Fruit fly (Drosophila melanogaster) whole organism, prepupa: Measurements from ENCODE around the gene CG13994.

Experiments
- CG10669 ChIP-seq: fragments of 200-800 bp; sonication (Bioruptor generic); optimal IDR thresholded peaks from 3 replicates; lab custom pipeline; 2018; ENCODE audit warnings: missing biosample characterization, mild to moderate bottlenecking, missing genetic modification characterization, moderate library complexity
- CG11294 ChIP-seq: fragments of 200-800 bp; sonication (Bioruptor generic); IDR thresholded peaks from 2 replicates; pipeline ENCODE4 v1.3.6; 2022; ENCODE audit warnings: missing biosample characterization, missing genetic modification characterization
- CG11902 ChIP-seq: fragments of 200-800 bp; sonication (Bioruptor generic); optimal IDR thresholded peaks from 3 replicates; lab custom pipeline; 2016; ENCODE audit warnings: missing biosample characterization, missing genetic modification characterization
- CG15336 ChIP-seq: fragments of 200-800 bp; sonication (Bioruptor generic); IDR thresholded peaks from 2 replicates; pipeline ENCODE4 v1.3.6; 2022; ENCODE audit warnings: missing biosample characterization, missing genetic modification characterization
- CG1621 ChIP-seq: fragments of 200-800 bp; sonication (Bioruptor generic); optimal IDR thresholded peaks from 3 replicates; lab custom pipeline; 2018; ENCODE audit warnings: missing biosample characterization, mild to moderate bottlenecking, missing genetic modification characterization
- CG3032 ChIP-seq: fragments of 200-800 bp; optimal IDR thresholded peaks from 2 replicates; lab custom pipeline; 2019; ENCODE audit warnings: missing biosample characterization, mild to moderate bottlenecking, missing genetic modification characterization, moderate library complexity
- CG31627 ChIP-seq: fragments of 200-800 bp; sonication (Bioruptor generic); optimal IDR thresholded peaks from 3 replicates; lab custom pipeline; 2016; ENCODE audit warnings: missing biosample characterization, missing genetic modification characterization
- CG32006 ChIP-seq: fragments of 200-800 bp; sonication (Bioruptor generic); optimal IDR thresholded peaks from 3 replicates; lab custom pipeline; 2017; ENCODE audit warnings: missing biosample characterization, mild to moderate bottlenecking, missing genetic modification characterization
- CG34406 ChIP-seq: fragments of 200-800 bp; sonication (Bioruptor generic); optimal IDR thresholded peaks from 3 replicates; lab custom pipeline; 2016; ENCODE audit warnings: missing biosample characterization, missing genetic modification characterization
- CG3919 ChIP-seq: fragments of 200-800 bp; sonication (Bioruptor generic); optimal IDR thresholded peaks from 3 replicates; lab custom pipeline; 2016; ENCODE audit warnings: missing biosample characterization, missing genetic modification characterization
- CG4318 ChIP-seq: fragments of 200-800 bp; sonication (Bioruptor generic); optimal IDR thresholded peaks from 3 replicates; lab custom pipeline; 2017; ENCODE audit warnings: missing biosample characterization, mild to moderate bottlenecking, missing genetic modification characterization
- CG6163 ChIP-seq: fragments of 200-800 bp; sonication (Bioruptor generic); IDR thresholded peaks from 3 replicates; pipeline ENCODE4 v1.3.6; 2022; ENCODE audit warnings: missing biosample characterization, missing genetic modification characterization
- CG6854 ChIP-seq: fragments of 200-800 bp; sonication (Bioruptor generic); optimal IDR thresholded peaks from 2 replicates; lab custom pipeline; 2017; ENCODE audit warnings: missing biosample characterization, mild to moderate bottlenecking, missing genetic modification characterization
- CG7368 ChIP-seq: fragments of 200-800 bp; sonication (Bioruptor generic); optimal IDR thresholded peaks from 3 replicates; lab custom pipeline; 2016; ENCODE audit warnings: missing biosample characterization, missing genetic modification characterization
- CG8119 ChIP-seq: fragments of 200-800 bp; sonication (Bioruptor generic); IDR thresholded peaks from 3 replicates; pipeline ENCODE4 v1.3.6; 2022; ENCODE audit warnings: missing biosample characterization, missing genetic modification characterization
- CG8632 ChIP-seq: fragments of 200-800 bp; sonication (Bioruptor generic); optimal IDR thresholded peaks from 3 replicates; lab custom pipeline; 2016; ENCODE audit warnings: missing biosample characterization, missing genetic modification characterization
- Eip78C ChIP-seq: fragments of 200-800 bp; sonication (Bioruptor generic); peaks from one replicate; lab custom pipeline; 2016; ENCODE audit warnings: missing biosample characterization, missing genetic modification characterization
- Eip93F ChIP-seq: fragments of 200-800 bp; sonication (Bioruptor generic); optimal IDR thresholded peaks from 2 replicates; lab custom pipeline; 2016; ENCODE audit warnings: missing biosample characterization, mild to moderate bottlenecking, missing genetic modification characterization
- Ets21C ChIP-seq: fragments of 200-800 bp; sonication (Bioruptor generic); optimal IDR thresholded peaks from 3 replicates; lab custom pipeline; 2016; ENCODE audit warnings: missing biosample characterization, missing genetic modification characterization
- Ets96B ChIP-seq: fragments of 200-800 bp; optimal IDR thresholded peaks from 2 replicates; lab custom pipeline; 2019; ENCODE audit warnings: missing biosample characterization, mild to moderate bottlenecking, missing genetic modification characterization, moderate library complexity
- Hr38 ChIP-seq: sonication (Bioruptor generic); optimal IDR thresholded peaks from 2 replicates; lab custom pipeline; 2016; ENCODE audit warnings: missing biosample characterization, missing genetic modification characterization
- Hr4 ChIP-seq: fragments of 200-800 bp; sonication (Bioruptor generic); optimal IDR thresholded peaks from 3 replicates; lab custom pipeline; 2016; ENCODE audit warnings: missing biosample characterization, missing genetic modification characterization
- Lpt ChIP-seq: fragments of 200-800 bp; sonication (Bioruptor generic); optimal IDR thresholded peaks from 3 replicates; lab custom pipeline; 2016; ENCODE audit warnings: missing biosample characterization, missing genetic modification characterization
- Met ChIP-seq: fragments of 200-800 bp; sonication (Bioruptor generic); optimal IDR thresholded peaks from 3 replicates; lab custom pipeline; 2016; ENCODE audit warnings: missing biosample characterization, missing genetic modification characterization
- OdsH ChIP-seq: fragments of 200-800 bp; sonication (Bioruptor generic); optimal IDR thresholded peaks from 3 replicates; lab custom pipeline; 2016; ENCODE audit warnings: missing biosample characterization, missing genetic modification characterization
- achi ChIP-seq: fragments of 200-800 bp; sonication (Bioruptor generic); optimal IDR thresholded peaks from 3 replicates; lab custom pipeline; 2016; ENCODE audit warnings: missing biosample characterization, missing genetic modification characterization
- cyc ChIP-seq: fragments of 200-800 bp; sonication (Bioruptor generic); optimal IDR thresholded peaks from 3 replicates; lab custom pipeline; 2016; ENCODE audit warnings: missing biosample characterization, missing genetic modification characterization
- dac ChIP-seq: fragments of 200-800 bp; sonication (Bioruptor generic); optimal IDR thresholded peaks from 2 replicates; lab custom pipeline; 2017; ENCODE audit warnings: missing biosample characterization, mild to moderate bottlenecking, missing genetic modification characterization
- esn ChIP-seq: fragments of 200-800 bp; sonication (Bioruptor generic); optimal IDR thresholded peaks from 2 replicates; lab custom pipeline; 2016; ENCODE audit warnings: missing biosample characterization, mild to moderate bottlenecking, missing genetic modification characterization, moderate library complexity
- fd59A ChIP-seq: fragments of 200-800 bp; sonication (Bioruptor generic); optimal IDR thresholded peaks from 2 replicates; lab custom pipeline; 2017; ENCODE audit warnings: missing biosample characterization, mild to moderate bottlenecking, missing genetic modification characterization, missing genetic modification reagents
- fd85E ChIP-seq: fragments of 200-800 bp; sonication (Bioruptor generic); optimal IDR thresholded peaks from 3 replicates; lab custom pipeline; 2016; ENCODE audit warnings: missing biosample characterization, missing genetic modification characterization
- fkh ChIP-seq: fragments of 200-800 bp; sonication (Bioruptor generic); optimal IDR thresholded peaks from 3 replicates; lab custom pipeline; 2017; ENCODE audit warnings: missing biosample characterization, mild to moderate bottlenecking, missing genetic modification characterization, moderate library complexity
- pdm3 ChIP-seq: fragments of 200-800 bp; sonication (Bioruptor generic); optimal IDR thresholded peaks from 3 replicates; lab custom pipeline; 2016; ENCODE audit warnings: missing biosample characterization, missing genetic modification characterization
- salr ChIP-seq, 2 experiments: fragments of 200-800 bp; sonication (Bioruptor generic); optimal IDR thresholded peaks; 3 replicates each; lab custom pipeline; 2016 to 2018; ENCODE audit warnings: missing biosample characterization in 2 of 2, missing genetic modification characterization in 2 of 2, mild to moderate bottlenecking in 1 of 2
- spab ChIP-seq: fragments of 200-800 bp; sonication (Bioruptor generic); optimal IDR thresholded peaks from 2 replicates; lab custom pipeline; 2017; ENCODE audit warnings: missing biosample characterization, mild to moderate bottlenecking, missing genetic modification characterization, missing genetic modification reagents
- svp ChIP-seq: fragments of 200-800 bp; sonication (Bioruptor generic); peaks from one replicate; lab custom pipeline; 2016; ENCODE audit warnings: missing biosample characterization, missing genetic modification characterization
- topi ChIP-seq: fragments of 200-800 bp; sonication (Bioruptor generic); optimal IDR thresholded peaks from 3 replicates; lab custom pipeline; 2016; ENCODE audit warnings: missing biosample characterization, missing genetic modification characterization
- vri ChIP-seq: fragments of 200-800 bp; sonication (Bioruptor generic); optimal IDR thresholded peaks from 3 replicates; lab custom pipeline; 2016; ENCODE audit warnings: missing biosample characterization, mild to moderate bottlenecking, missing genetic modification characterization

The CG13994 gene

DNA sequence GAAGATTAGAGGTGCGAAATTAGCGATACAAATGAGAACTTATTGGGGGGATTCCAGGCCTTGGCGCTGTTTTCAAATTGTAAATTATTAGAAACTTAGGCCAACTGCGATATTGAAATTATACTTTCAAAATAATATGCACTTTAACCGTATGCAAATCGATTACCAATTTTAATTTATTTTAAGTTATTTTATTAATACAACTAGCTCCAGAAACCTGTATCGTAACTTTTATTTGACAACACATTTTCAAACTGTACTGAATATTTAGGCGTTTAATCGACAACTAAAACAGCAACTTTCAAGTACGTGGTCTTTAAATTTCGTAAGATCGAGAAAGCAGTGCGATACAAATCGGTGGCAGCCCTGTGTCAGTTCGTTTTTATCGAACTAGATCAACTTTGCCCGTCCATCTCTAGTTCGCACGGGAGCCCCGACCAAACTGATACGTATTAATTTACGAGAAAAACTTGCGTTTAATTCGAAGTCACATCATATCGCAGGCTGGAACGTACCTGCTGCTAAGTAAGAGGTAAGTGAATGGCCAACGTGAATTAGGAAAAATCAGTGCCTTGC, 8.0 kb downstream of the CG13994 start, which contains the start of the genes CG9154 and Kr-h2 (continued):
- TF ChIP-seq CG4318 (GFP tag; lab: Kevin White, UChicago): no peak
- TF ChIP-seq pdm3 (GFP tag; lab: Kevin White, UChicago): no peak
- peak; percentile 39 for TF ChIP-seq cyc
- TF ChIP-seq CG31627 (GFP tag; lab: Kevin White, UChicago): peak; percentile 50
- peak; percentile 21 for TF ChIP-seq CG6854
- TF ChIP-seq CG3032: peak; percentile 34
- TF ChIP-seq salr (GFP tag; optimal IDR thresholded peaks at IDR 0.05; lab: Kevin White, UChicago): no peak
- TF ChIP-seq CG34406 (GFP tag; lab: Kevin White, UChicago): peak; percentile 45

DNA sequence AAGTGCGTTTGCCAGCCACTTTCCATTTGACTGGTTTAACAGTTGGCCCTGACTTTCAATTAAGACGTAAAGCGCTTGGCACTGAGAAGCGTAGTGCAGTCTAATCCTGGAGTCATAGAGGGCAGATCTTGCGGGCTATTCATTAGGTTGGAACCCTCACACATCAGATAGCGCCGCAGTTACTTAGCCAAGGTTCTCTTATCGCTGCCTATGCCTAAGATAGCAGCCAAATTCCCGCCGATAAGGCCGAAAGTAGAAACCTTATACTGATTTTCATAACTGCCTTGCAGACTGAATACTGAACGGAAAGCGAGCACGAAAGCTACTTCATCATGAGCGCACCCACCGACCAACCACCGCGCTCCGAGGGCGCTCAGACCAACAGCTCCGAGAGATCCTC, 9.3 kb downstream of the CG13994 start:
- TF ChIP-seq topi (GFP tag; lab: Kevin White, UChicago) (no peak), fd59A (no peak), fkh (GFP tag; lab: Kevin White, UChicago) (no peak), CG11294 (GFP tag; lab: Robert Waterston, UW) (no peak), dac (GFP tag; lab: Kevin White, UChicago) (no peak), achi (GFP tag; lab: Kevin White, UChicago) (no peak), CG31627 (GFP tag; lab: Kevin White, UChicago) (no peak), Hr38 (no peak), CG8632 (GFP tag; lab: Kevin White, UChicago) (no peak), CG1621 (tag; lab: Kevin White, UChicago) (no peak), OdsH (GFP tag; lab: Kevin White, UChicago) (no peak), fd85E (no peak), CG8119 (no peak), CG3032 (no peak), CG32006 (GFP tag; lab: Kevin White, UChicago) (no peak), CG7368 (GFP tag; lab: Kevin White, UChicago) (no peak), vri (GFP tag; lab: Kevin White, UChicago) (no peak), salr (GFP tag; optimal IDR thresholded peaks at IDR 0.05; lab: Kevin White, UChicago) (no peak), Hr4 (GFP tag; lab: Kevin White, UChicago) (no peak), svp (no peak)
- TF ChIP-seq, all 60 proteins: peak for 0

DNA sequence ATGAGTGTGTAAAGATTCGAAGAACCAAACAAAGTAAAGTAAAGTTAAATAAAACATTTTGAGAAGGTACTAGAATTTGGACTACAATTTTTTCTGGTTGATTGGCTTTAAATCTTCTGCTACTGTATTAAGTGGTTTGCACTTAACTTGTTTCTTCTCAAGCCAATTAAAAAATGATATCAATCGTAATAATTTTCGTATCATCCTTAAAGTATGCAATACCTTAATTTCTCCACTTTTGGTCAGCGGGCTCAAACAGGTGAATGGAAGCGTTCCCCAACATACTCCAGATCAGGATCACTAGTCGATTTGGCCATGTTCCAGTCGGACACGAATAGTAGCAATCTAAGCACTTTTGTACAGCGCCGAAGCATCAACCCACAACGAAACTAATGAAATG, 11.1 kb downstream of the CG13994 start:
- TF ChIP-seq Ets96B (no peak), Eip93F (GFP tag; lab: Kevin White, UChicago) (no peak), Met (no peak), CG4318 (GFP tag; lab: Kevin White, UChicago) (no peak), Ets21C (no peak), fkh (GFP tag; lab: Kevin White, UChicago) (no peak), CG11902 (GFP tag; lab: Kevin White, UChicago) (no peak), CG34406 (GFP tag; lab: Kevin White, UChicago) (no peak), Lpt (GFP tag; lab: Kevin White, UChicago) (no peak), CG15336 (GFP tag; lab: Robert Waterston, UW) (no peak), achi (GFP tag; lab: Kevin White, UChicago) (no peak), esn (GFP tag; lab: Kevin White, UChicago) (no peak), Eip78C (GFP tag; lab: Kevin White, UChicago) (no peak), CG10669 (GFP tag; lab: Kevin White, UChicago) (no peak), CG6854 (no peak), spab (GFP tag; lab: Kevin White, UChicago) (no peak), CG3919 (GFP tag; lab: Kevin White, UChicago) (no peak)

DNA sequence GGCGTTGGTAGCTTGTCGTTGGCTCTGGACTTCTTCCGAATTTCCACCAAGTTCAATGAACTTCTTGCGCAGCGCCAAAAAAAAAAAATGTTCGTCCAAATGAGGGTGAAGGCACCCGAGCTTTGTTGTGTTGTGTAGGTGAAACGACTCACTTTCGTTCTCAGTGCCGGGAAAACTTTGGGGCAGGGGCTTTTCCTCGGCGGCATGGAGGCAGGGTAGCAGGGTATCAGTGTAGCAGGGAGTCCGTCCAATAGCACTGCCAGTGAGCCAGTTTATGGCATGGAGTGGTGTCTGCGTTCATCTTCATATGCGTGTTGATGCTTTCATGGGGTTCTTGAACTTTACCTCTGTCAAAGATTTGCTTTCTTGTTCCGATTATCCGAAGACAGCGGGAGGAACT, 11.5 kb downstream of the CG13994 start:
- no peak for TF ChIP-seq CG6163
- TF ChIP-seq, all 60 proteins: peak for 0
